Worm (Caenorhabditis elegans): ENCODE measurements around the gene pvf-1.

The pvf-1 gene

DNA sequence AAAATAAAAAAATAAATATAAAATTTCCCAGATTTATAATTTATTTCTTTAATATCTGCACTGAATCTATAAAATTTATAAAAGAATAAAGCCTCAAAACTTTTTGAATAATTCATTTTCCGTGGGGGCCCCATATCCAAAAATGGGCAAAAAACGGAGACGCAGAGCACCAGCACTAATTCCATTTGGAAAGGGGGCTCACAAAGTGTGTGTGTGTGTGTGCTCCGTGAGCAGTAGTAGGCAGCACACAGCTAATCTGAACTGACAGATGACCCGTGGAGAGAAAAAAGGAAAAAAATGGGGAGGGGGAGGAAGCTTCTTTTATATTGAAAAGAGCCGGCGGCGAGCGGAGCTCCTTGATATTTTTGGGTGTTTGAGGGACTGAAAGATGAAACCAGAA, 32.2 kb downstream of the pvf-1 start:
- TF ChIP-seq ztf-4 (tag; optimal IDR thresholded peaks at IDR 0.05) (no peak), Y116A8C.19 (tag; optimal IDR thresholded peaks at IDR 0.05; ENCODE audit: borderline replicate concordance) (no peak), grh-1 (GFP tag; IDR thresholded peaks at IDR 0.05) (no peak), zag-1 (tag; optimal IDR thresholded peaks at IDR 0.05) (no peak), egl-13 (tag; optimal IDR thresholded peaks at IDR 0.05) (no peak), tbx-2 (tag; optimal IDR thresholded peaks at IDR 0.05) (no peak), mep-1 (tag; optimal IDR thresholded peaks at IDR 0.05) (no peak), lsy-2 (tag; optimal IDR thresholded peaks at IDR 0.05) (peak in 1 of 2 experiments; percentile 12), blmp-1 (tag; optimal IDR thresholded peaks at IDR 0.05) (no peak), ces-1 (GFP tag; optimal IDR thresholded peaks at IDR 0.05) (peak; percentile 41), swsn-7 (tag; optimal IDR thresholded peaks at IDR 0.05) (no peak), lin-13 (GFP tag; optimal IDR thresholded peaks at IDR 0.05) (no peak), sox-4 (tag; optimal IDR thresholded peaks at IDR 0.05) (no peak), pag-3 (tag; optimal IDR thresholded peaks at IDR 0.05; ENCODE audit: borderline replicate concordance, insufficient read depth) (no peak), C16A3.4 (tag; optimal IDR thresholded peaks at IDR 0.05) (no peak), xbp-1 (tag; optimal IDR thresholded peaks at IDR 0.05) (no peak), elt-2 (tag; optimal IDR thresholded peaks at IDR 0.05) (no peak), sup-37 (GFP tag; optimal IDR thresholded peaks at IDR 0.05) (no peak), hlh-4 (tag; optimal IDR thresholded peaks at IDR 0.05) (no peak), nhr-237 (tag; optimal IDR thresholded peaks at IDR 0.05) (no peak), nhr-76 (tag; optimal IDR thresholded peaks at IDR 0.05) (no peak), nhr-84 (tag; optimal IDR thresholded peaks at IDR 0.05) (no peak), nhr-47 (tag; optimal IDR thresholded peaks at IDR 0.05) (no peak), nhr-90 (tag; optimal IDR thresholded peaks at IDR 0.05; ENCODE audit: poor library complexity) (no peak), F16B12.6 (tag; optimal IDR thresholded peaks at IDR 0.05) (no peak), lin-14 (GFP tag; optimal IDR thresholded peaks at IDR 0.05) (peak; percentile 72), nhr-19 (GFP tag; conservative IDR thresholded peaks at IDR 0.05) (no peak), ztf-11 (tag; optimal IDR thresholded peaks at IDR 0.05) (no peak), nhr-85 (tag) (no peak), unc-98 (GFP tag; IDR thresholded peaks at IDR 0.05) (no peak), nhr-12 (tag; optimal IDR thresholded peaks at IDR 0.05) (no peak), ceh-8 (GFP tag; optimal IDR thresholded peaks at IDR 0.05) (no peak), aha-1 (tag; optimal IDR thresholded peaks at IDR 0.05) (no peak), mab-9 (GFP tag; IDR thresholded peaks at IDR 0.05) (no peak), mdl-1 (tag; optimal IDR thresholded peaks at IDR 0.05) (no peak), ceh-90 (tag; optimal IDR thresholded peaks at IDR 0.05) (no peak), sptf-1 (tag; optimal IDR thresholded peaks at IDR 0.05) (no peak), jun-1 (tag; optimal IDR thresholded peaks at IDR 0.05) (no peak), dpl-1 (GFP tag; optimal IDR thresholded peaks at IDR 0.05) (peak in 1 of 3 experiments; percentile 19), lin-15B (tag; optimal IDR thresholded peaks at IDR 0.05) (no peak), hlh-17 (GFP tag; optimal IDR thresholded peaks at IDR 0.05; ENCODE audit: borderline replicate concordance) (no peak), nhr-77 (tag; optimal IDR thresholded peaks at IDR 0.05) (no peak), tlp-1 (tag; optimal IDR thresholded peaks at IDR 0.05) (no peak), vab-15 (tag; optimal IDR thresholded peaks at IDR 0.05) (no peak), ceh-63 (GFP tag; optimal IDR thresholded peaks at IDR 0.05) (no peak), nhr-71 (tag; optimal IDR thresholded peaks at IDR 0.05) (peak; percentile 5), mef-2 (tag; optimal IDR thresholded peaks at IDR 0.05) (no peak), unc-130 (tag; optimal IDR thresholded peaks at IDR 0.05) (no peak), fkh-10 (GFP tag; optimal IDR thresholded peaks at IDR 0.05) (peak; percentile 58), snpc-4 (tag; optimal IDR thresholded peaks at IDR 0.05) (no peak), rnt-1 (tag; optimal IDR thresholded peaks at IDR 0.05) (no peak), hpl-2 (GFP tag; optimal IDR thresholded peaks at IDR 0.05) (no peak), unc-86 (tag; optimal IDR thresholded peaks at IDR 0.05) (peak; percentile 41), lin-39 (tag; optimal IDR thresholded peaks at IDR 0.05) (no peak)
